Worm (Caenorhabditis elegans) whole organism, midembryonic: Measurements from ENCODE around the gene F56C9.3.

ENCODE experiments used
- T22C8.4 ChIP-seq: fragments of 200-800 bp; sonication (Bioruptor generic); IDR thresholded peaks from 2 replicates; pipeline ENCODE4 v1.3.6; 2022; ENCODE audit warnings: missing genetic modification characterization, missing compliant biosample characterization
- cog-1 ChIP-seq: sonication (generic microtip); optimal IDR thresholded peaks from 2 replicates; lab custom pipeline; 2016; ENCODE audit warnings: missing genetic modification characterization, missing compliant biosample characterization
- flt-1 ChIP-seq: fragments of 200-800 bp; sonication (Bioruptor generic); IDR thresholded peaks from 2 replicates; pipeline ENCODE4 v1.3.6; 2022; ENCODE audit warnings: missing genetic modification characterization, missing compliant biosample characterization
- klf-2 ChIP-seq: fragments of 200-800 bp; sonication (Bioruptor generic); conservative IDR thresholded peaks from 2 replicates; pipeline ENCODE4 v1.3.6; 2022; ENCODE audit warnings: missing genetic modification reagents, missing genetic modification characterization, missing compliant biosample characterization
- med-1 ChIP-seq: sonication (generic microtip); optimal IDR thresholded peaks from 2 replicates; lab custom pipeline; 2017; ENCODE audit warnings: missing genetic modification characterization, mild to moderate bottlenecking, missing compliant biosample characterization, antibody characterized with exemption, missing genetic modification reagents; ENCODE audit not compliant: insufficient read depth
- ref-1 ChIP-seq: fragments of 200-800 bp; sonication (Bioruptor generic); conservative IDR thresholded peaks from 2 replicates; pipeline ENCODE4 v1.3.6; 2022; ENCODE audit warnings: missing genetic modification reagents, missing genetic modification characterization, missing compliant biosample characterization
- tab-1 ChIP-seq: fragments of 200-800 bp; sonication (Bioruptor generic); IDR thresholded peaks from 2 replicates; pipeline ENCODE4 v1.3.6; 2022; ENCODE audit warnings: missing genetic modification characterization, missing compliant biosample characterization
- ztf-23 ChIP-seq: fragments of 200-800 bp; sonication (Bioruptor generic); IDR thresholded peaks from 2 replicates; pipeline ENCODE4 v1.3.6; 2022; ENCODE audit warnings: missing genetic modification reagents, missing genetic modification characterization, missing compliant biosample characterization
- ztf-29 ChIP-seq: fragments of 200-800 bp; sonication (Bioruptor generic); IDR thresholded peaks from 2 replicates; pipeline ENCODE4 v1.3.6; 2022; ENCODE audit warnings: missing genetic modification reagents, missing genetic modification characterization, missing compliant biosample characterization

The F56C9.3 gene

ce11 chrIII:7310662-7311340, at the start of gene F56C9.3, which contains the start of gene F56C9.6:
Gene F56C9.3, plus strand, starts transcription at chrIII:7311290.
Gene F56C9.6, minus strand, starts transcription at chrIII:7310773.
- TF ChIP-seq tab-1 (GFP tag; lab: Robert Waterston, UW): no peak
- no peak for TF ChIP-seq ref-1 (GFP tag; lab: Robert Waterston, UW)
- TF ChIP-seq T22C8.4 (GFP tag; lab: Robert Waterston, UW): no peak
- TF ChIP-seq ztf-23: no peak
- no peak for TF ChIP-seq flt-1 (GFP tag; lab: Robert Waterston, UW)
- TF ChIP-seq cog-1 (tag; lab: Kevin White, UChicago): no peak
- no peak for TF ChIP-seq ztf-29
- no peak for TF ChIP-seq med-1 (GFP tag; lab: Kevin White, UChicago)
- TF ChIP-seq klf-2 (GFP tag; lab: Robert Waterston, UW): no peak

ce11 chrIII:7262592-7262991, 48.5 kb upstream of the F56C9.3 start:
- no peak for TF ChIP-seq flt-1 (GFP tag; lab: Robert Waterston, UW)
- TF ChIP-seq klf-2 (GFP tag; lab: Robert Waterston, UW): no peak
- TF ChIP-seq med-1 (GFP tag; lab: Kevin White, UChicago): no peak
- TF ChIP-seq cog-1 (tag; lab: Kevin White, UChicago): no peak
- no peak for TF ChIP-seq T22C8.4 (GFP tag; lab: Robert Waterston, UW)
- no peak for TF ChIP-seq ztf-29
- no peak for TF ChIP-seq ztf-23
- TF ChIP-seq ref-1 (GFP tag; lab: Robert Waterston, UW): no peak

DNA sequence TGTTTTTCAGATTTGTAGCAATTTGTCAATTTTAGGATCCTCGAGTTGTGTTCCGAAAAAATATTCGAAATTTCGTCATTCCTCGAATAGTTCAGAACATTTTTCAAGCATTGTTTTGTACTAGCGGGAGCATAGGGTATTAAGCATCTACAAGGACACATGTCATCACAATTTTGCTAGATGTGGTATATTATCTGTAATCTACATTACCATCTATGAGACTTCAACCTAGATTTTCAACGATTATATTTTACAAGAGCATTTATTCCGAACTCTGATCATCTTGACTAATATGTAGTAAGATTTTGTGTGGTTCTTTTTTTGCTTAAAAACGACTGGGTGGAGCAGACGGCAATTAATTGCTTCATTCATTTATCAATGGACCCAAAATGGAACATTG, 48.1 kb upstream of the F56C9.3 start:
- no peak for TF ChIP-seq flt-1 (GFP tag; lab: Robert Waterston, UW)
- no peak for TF ChIP-seq ref-1 (GFP tag; lab: Robert Waterston, UW)
- no peak for TF ChIP-seq cog-1 (tag; lab: Kevin White, UChicago)
- no peak for TF ChIP-seq med-1 (GFP tag; lab: Kevin White, UChicago)
- TF ChIP-seq T22C8.4 (GFP tag; lab: Robert Waterston, UW): no peak
- TF ChIP-seq klf-2 (GFP tag; lab: Robert Waterston, UW): no peak
- TF ChIP-seq tab-1 (GFP tag; lab: Robert Waterston, UW): no peak
- TF ChIP-seq ztf-29: no peak
- TF ChIP-seq ztf-23: no peak

- no peak for TF ChIP-seq klf-2 (GFP tag; lab: Robert Waterston, UW)
- no peak for TF ChIP-seq T22C8.4 (GFP tag; lab: Robert Waterston, UW)
- TF ChIP-seq flt-1 (GFP tag; lab: Robert Waterston, UW): no peak
- TF ChIP-seq ref-1 (GFP tag; lab: Robert Waterston, UW): no peak
- TF ChIP-seq tab-1 (GFP tag; lab: Robert Waterston, UW): no peak
- no peak for TF ChIP-seq cog-1 (tag; lab: Kevin White, UChicago)
- TF ChIP-seq med-1 (GFP tag; lab: Kevin White, UChicago): no peak
- no peak for TF ChIP-seq ztf-23
- TF ChIP-seq ztf-29: no peak
Measured at ce11 chrIII:7271083-7271482, 40.0 kb upstream of the F56C9.3 start.

ce11 chrIII:7272088-7272487, 39.0 kb upstream of the F56C9.3 start:
- TF ChIP-seq T22C8.4 (GFP tag; lab: Robert Waterston, UW) (no peak), ztf-29 (no peak), flt-1 (GFP tag; lab: Robert Waterston, UW) (0 out of 2 replicates have a peak, but pooled peaks have one; percentile 46), ref-1 (GFP tag; lab: Robert Waterston, UW) (no peak), tab-1 (GFP tag; lab: Robert Waterston, UW) (no peak), klf-2 (GFP tag; lab: Robert Waterston, UW) (no peak), med-1 (GFP tag; lab: Kevin White, UChicago) (no peak), ztf-23 (no peak), cog-1 (tag; lab: Kevin White, UChicago) (peak; percentile 15)

- TF ChIP-seq flt-1 (GFP tag; lab: Robert Waterston, UW) (no peak), ref-1 (GFP tag; lab: Robert Waterston, UW) (no peak), T22C8.4 (GFP tag; lab: Robert Waterston, UW) (no peak)
Measured at ce11 chrIII:7272828-7273227, 38.3 kb upstream of the F56C9.3 start.

ce11 chrIII:7273718-7274117, 37.4 kb upstream of the F56C9.3 start:
- TF ChIP-seq T22C8.4 (GFP tag; lab: Robert Waterston, UW) (no peak), ztf-23 (no peak), klf-2 (GFP tag; lab: Robert Waterston, UW) (no peak), ztf-29 (no peak), tab-1 (GFP tag; lab: Robert Waterston, UW) (no peak), cog-1 (tag; lab: Kevin White, UChicago) (no peak), ref-1 (GFP tag; lab: Robert Waterston, UW) (no peak), med-1 (GFP tag; lab: Kevin White, UChicago) (no peak)

DNA sequence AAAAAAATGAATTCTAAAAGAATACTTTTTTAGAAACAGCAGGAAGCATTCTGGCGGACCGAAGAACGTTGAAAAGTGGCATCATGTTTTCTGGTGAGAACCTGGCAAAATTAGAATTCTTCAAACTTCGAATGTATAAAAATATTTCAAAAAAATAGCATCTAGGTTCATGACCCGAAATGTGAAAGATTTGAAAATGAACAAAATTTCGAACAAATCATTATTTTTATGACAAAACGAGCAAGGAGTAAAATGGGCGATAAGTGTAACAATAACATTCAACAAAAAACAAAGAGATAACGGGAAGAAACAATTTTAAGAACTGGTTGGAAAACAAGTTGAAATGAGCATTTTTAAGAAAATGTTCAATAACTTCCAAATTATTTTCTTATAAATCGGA, 35.8 kb upstream of the F56C9.3 start, which contains the start of gene psd-1:
Gene psd-1 (minus strand): TSS at position 101 of the 400 bp plus-strand sequence.
- TF ChIP-seq med-1 (GFP tag; lab: Kevin White, UChicago) (no peak), ref-1 (GFP tag; lab: Robert Waterston, UW) (no peak), flt-1 (GFP tag; lab: Robert Waterston, UW) (no peak), ztf-23 (no peak), cog-1 (tag; lab: Kevin White, UChicago) (no peak), klf-2 (GFP tag; lab: Robert Waterston, UW) (no peak), ztf-29 (no peak), tab-1 (GFP tag; lab: Robert Waterston, UW) (no peak), T22C8.4 (GFP tag; lab: Robert Waterston, UW) (no peak)

ce11 chrIII:7277228-7277627, 33.9 kb upstream of the F56C9.3 start, which contains the start of the genes spot-1 and B0361.11:
Gene spot-1, minus strand, starts transcription at chrIII:7277274.
Gene B0361.11, plus strand, starts transcription at chrIII:7277599.
- TF ChIP-seq ztf-29 (no peak), med-1 (GFP tag; lab: Kevin White, UChicago) (no peak), cog-1 (tag; lab: Kevin White, UChicago) (no peak), ztf-23 (no peak), klf-2 (GFP tag; lab: Robert Waterston, UW) (no peak), tab-1 (GFP tag; lab: Robert Waterston, UW) (no peak), T22C8.4 (GFP tag; lab: Robert Waterston, UW) (no peak), flt-1 (GFP tag; lab: Robert Waterston, UW) (no peak), ref-1 (GFP tag; lab: Robert Waterston, UW) (no peak)
